Worm (Caenorhabditis elegans): ENCODE data around the gene asm-3.

asm-3 gene

DNA sequence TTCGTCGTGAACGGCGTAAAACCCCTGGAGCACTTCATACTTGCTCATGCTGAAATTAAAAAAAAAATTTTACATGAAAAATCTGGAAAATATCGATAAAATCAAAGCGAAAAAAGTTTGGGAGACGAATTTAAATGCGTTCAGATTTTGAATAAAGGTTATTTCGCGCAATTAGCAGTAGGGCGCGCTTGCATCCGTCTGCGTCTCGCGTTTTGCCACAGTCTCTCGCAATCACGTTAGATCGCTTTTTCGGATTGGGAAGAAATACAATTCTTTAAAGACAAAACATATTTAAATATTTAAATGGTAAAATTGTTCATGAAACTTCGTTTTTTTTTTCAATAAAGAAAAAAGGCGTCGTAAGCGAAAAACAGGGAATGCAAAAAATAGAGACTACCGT lies 4.2 kb downstream of the asm-3 start, which contains the start of gene pig-1 (continued):
- TF ChIP-seq attf-3 (GFP tag; conservative IDR thresholded peaks at IDR 0.05) (no peak), Y53F4B.3 (GFP tag; IDR thresholded peaks at IDR 0.05) (no peak), somi-1 (GFP tag; optimal IDR thresholded peaks at IDR 0.05) (no peak), unc-130 (GFP tag; optimal IDR thresholded peaks at IDR 0.05) (no peak), nhr-80 (tag; optimal IDR thresholded peaks at IDR 0.05) (no peak), F33H1.4 (GFP tag; IDR thresholded peaks at IDR 0.05) (peak; percentile 39; the same call in 1 of the 2 replicates), F57C9.4 (tag; optimal IDR thresholded peaks at IDR 0.05) (no peak), hlh-12 (tag; optimal IDR thresholded peaks at IDR 0.05) (no peak), zfh-2 (GFP tag; conservative IDR thresholded peaks at IDR 0.05) (no peak), bed-1 (GFP tag; IDR thresholded peaks at IDR 0.05) (no peak), cebp-1 (GFP tag; IDR thresholded peaks at IDR 0.05) (no peak), cebp-1 (tag; optimal IDR thresholded peaks at IDR 0.05) (no peak), ccch-3 (GFP tag; optimal IDR thresholded peaks at IDR 0.05) (no peak), tbx-9 (tag; optimal IDR thresholded peaks at IDR 0.05; ENCODE audit: borderline replicate concordance) (no peak), hsf-1 (GFP tag; IDR thresholded peaks at IDR 0.05) (no peak), cebp-2 (GFP tag; IDR thresholded peaks at IDR 0.05) (no peak), hmg-1.2 (GFP tag; IDR thresholded peaks at IDR 0.05) (peak; percentile 99), lag-1 (GFP tag; IDR thresholded peaks at IDR 0.05) (no peak), B0336.3 (GFP tag; IDR thresholded peaks at IDR 0.05) (no peak), madf-10 (tag; optimal IDR thresholded peaks at IDR 0.05) (no peak), F10E7.11 (tag; optimal IDR thresholded peaks at IDR 0.05) (no peak), zim-3 (tag; optimal IDR thresholded peaks at IDR 0.05) (no peak), nhr-120 (GFP tag; IDR thresholded peaks at IDR 0.05) (no peak), nhr-90 (tag; optimal IDR thresholded peaks at IDR 0.05) (no peak), K12H6.12 (tag; optimal IDR thresholded peaks at IDR 0.05) (no peak), egrh-3 (GFP tag; IDR thresholded peaks at IDR 0.05) (no peak), atf-7 (tag; optimal IDR thresholded peaks at IDR 0.05) (no peak), lin-54 (GFP tag; optimal IDR thresholded peaks at IDR 0.05) (peak; percentile 75), pbrm-1 (GFP tag; IDR thresholded peaks at IDR 0.05) (no peak), nhr-27 (tag; optimal IDR thresholded peaks at IDR 0.05) (no peak), snpc-3.4 (tag; optimal IDR thresholded peaks at IDR 0.05) (no peak), sea-2 (GFP tag; IDR thresholded peaks at IDR 0.05) (no peak), egl-18 (GFP tag; IDR thresholded peaks at IDR 0.05) (no peak), lsy-27 (tag; optimal IDR thresholded peaks at IDR 0.05; ENCODE audit: borderline replicate concordance, insufficient read depth) (no peak), T07F8.4 (tag; optimal IDR thresholded peaks at IDR 0.05) (no peak), F57A8.1 (GFP tag; optimal IDR thresholded peaks at IDR 0.05) (no peak), ceh-58 (GFP tag; IDR thresholded peaks at IDR 0.05) (no peak), ztf-6 (GFP tag; IDR thresholded peaks at IDR 0.05) (no peak), let-607 (tag; optimal IDR thresholded peaks at IDR 0.05) (no peak), B0261.1 (tag; optimal IDR thresholded peaks at IDR 0.05) (no peak), ama-1 (optimal IDR thresholded peaks at IDR 0.05) (no peak), ama-1 (GFP tag; optimal IDR thresholded peaks at IDR 0.05) (no peak), Y95B8A.8 (GFP tag; IDR thresholded peaks at IDR 0.05) (no peak), aptf-3 (GFP tag; IDR thresholded peaks at IDR 0.05) (no peak), ceh-79 (tag; optimal IDR thresholded peaks at IDR 0.05) (no peak), madf-3 (GFP tag; IDR thresholded peaks at IDR 0.05) (no peak), F37B4.10 (GFP tag; IDR thresholded peaks at IDR 0.05) (no peak), bed-2 (GFP tag; IDR thresholded peaks at IDR 0.05) (no peak), chd-7 (tag; optimal IDR thresholded peaks at IDR 0.05) (no peak), attf-5 (GFP tag; optimal IDR thresholded peaks at IDR 0.05) (no peak), xnd-1 (tag; optimal IDR thresholded peaks at IDR 0.05) (no peak)
